Fruit fly (Drosophila melanogaster) Kc167 (cell line): ENCODE results near the gene mRpL46.

ENCODE experiments used
- h ChIP-seq: fragments of >200 bp; optimal IDR thresholded peaks from 3 replicates; lab custom pipeline; 2018; ENCODE audit warnings: missing external identifiers
- psq ChIP-seq: fragments of >200 bp; optimal IDR thresholded peaks from 2 replicates; lab custom pipeline; 2017; ENCODE audit warnings: missing external identifiers

DNA sequence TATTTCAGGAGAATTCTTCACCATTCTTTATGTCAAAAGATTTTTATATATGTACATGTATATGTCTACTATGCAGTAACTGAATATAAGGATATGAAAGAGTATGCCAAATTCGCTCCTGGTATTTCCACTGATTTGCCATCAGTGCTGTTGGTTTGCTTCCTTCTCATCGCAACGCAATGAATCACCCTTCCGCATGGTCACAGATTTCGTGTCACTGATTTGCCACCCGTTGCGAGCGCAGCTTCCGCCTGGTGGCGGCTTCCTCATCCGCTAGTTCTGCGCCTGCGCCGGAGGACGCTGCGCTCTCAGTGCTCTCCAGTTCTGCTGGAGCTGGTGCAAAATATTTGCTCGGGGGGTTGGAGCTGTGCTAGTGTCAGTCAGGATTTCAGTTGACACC lies 29.0 kb upstream of the mRpL46 start:
- no peak for TF ChIP-seq psq
- TF ChIP-seq h (lab: Kevin White, UChicago) = no peak
